Fruit fly (Drosophila melanogaster): Measurements from ENCODE around the gene CG31522.

Gene CG31522

DNA sequence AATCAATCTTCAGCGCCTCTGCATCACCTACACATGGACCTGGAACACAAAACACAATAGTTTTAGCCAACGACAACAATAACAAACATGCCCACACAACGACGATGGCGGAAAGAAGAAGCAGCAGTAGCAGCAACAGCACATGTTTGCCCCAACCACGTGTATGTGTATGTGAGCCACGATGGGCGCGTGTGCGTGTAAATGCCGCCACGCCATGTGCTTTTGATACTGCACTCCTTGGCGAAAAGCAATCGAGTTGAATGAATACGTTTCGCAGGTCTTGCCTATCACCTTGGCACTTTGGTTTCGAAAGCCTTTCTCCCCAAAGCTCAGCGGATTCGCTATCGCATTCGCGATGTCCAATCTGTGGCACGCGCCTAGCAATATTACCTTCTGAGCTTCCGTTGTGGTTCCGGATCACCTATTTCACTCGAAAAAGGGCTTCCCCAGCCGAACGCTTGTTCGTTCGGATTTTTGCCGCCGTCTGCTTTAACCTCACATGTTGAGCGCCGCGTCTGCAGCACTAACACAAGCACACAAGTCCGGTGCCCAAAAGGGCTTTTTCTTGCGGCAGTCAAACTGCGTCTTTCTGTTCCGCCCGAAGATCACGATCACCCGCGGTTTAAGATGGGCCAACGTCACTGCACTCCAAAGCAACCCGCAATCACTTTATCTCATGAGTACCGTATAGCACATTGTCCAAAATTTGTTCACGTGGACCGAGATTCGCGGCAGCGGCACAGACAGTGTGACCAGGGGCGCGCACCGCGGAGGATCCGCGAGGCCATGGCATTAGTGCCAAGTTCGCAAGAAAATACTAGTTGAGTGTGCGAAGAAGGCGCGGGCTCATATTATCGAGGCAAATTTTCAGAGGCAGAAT, 33.9 kb downstream of the CG31522 start, which contains the start of gene srl (continued):
- TF ChIP-seq NC2β (GFP tag; optimal IDR thresholded peaks at IDR 0.05) (peak; percentile 29), bigmax (GFP tag; optimal IDR thresholded peaks at IDR 0.05) (peak; percentile 97), chif (GFP tag; optimal IDR thresholded peaks at IDR 0.05) (no peak), dm (GFP tag; optimal IDR thresholded peaks at IDR 0.05) (peak; percentile 98), kah (GFP tag; optimal IDR thresholded peaks at IDR 0.05) (peak; percentile 17), oc (tag; optimal IDR thresholded peaks at IDR 0.05) (no peak), MTF-1 (GFP tag; optimal IDR thresholded peaks at IDR 0.05; ENCODE audit: borderline replicate concordance) (peak; percentile 11), CG12071 (GFP tag; optimal IDR thresholded peaks at IDR 0.05) (no peak), E2f2 (GFP tag; IDR thresholded peaks at IDR 0.05) (peak; percentile 83), Lpt (GFP tag; optimal IDR thresholded peaks at IDR 0.05) (no peak), CG3726 (GFP tag; IDR thresholded peaks at IDR 0.05) (no peak), Dfd (GFP tag; optimal IDR thresholded peaks at IDR 0.05) (no peak), Nf-YB (GFP tag; optimal IDR thresholded peaks at IDR 0.05) (no peak), sqz (GFP tag; optimal IDR thresholded peaks at IDR 0.05) (no peak), CG34224 (GFP tag; IDR thresholded peaks at IDR 0.05; ENCODE audit: partially characterized antibody) (no peak; the same call in 2 of the 3 replicates), bcd (GFP tag; optimal IDR thresholded peaks at IDR 0.05) (no peak), TFAM (GFP tag; optimal IDR thresholded peaks at IDR 0.05) (no peak), Vsx1 (GFP tag; optimal IDR thresholded peaks at IDR 0.05) (no peak), Ssrp (tag; optimal IDR thresholded peaks at IDR 0.05) (no peak), YL-1 (GFP tag; optimal IDR thresholded peaks at IDR 0.05) (peak; percentile 94), jigr1 (GFP tag; IDR thresholded peaks at IDR 0.05) (no peak), CG11093 (GFP tag; IDR thresholded peaks at IDR 0.05) (no peak), sug (tag; optimal IDR thresholded peaks at IDR 0.05) (peak; percentile 44), HLH54F (GFP tag; optimal IDR thresholded peaks at IDR 0.05) (no peak), lola (GFP tag; optimal IDR thresholded peaks at IDR 0.05) (no peak), CG31441 (GFP tag; IDR thresholded peaks at IDR 0.05) (no peak), run (tag; optimal IDR thresholded peaks at IDR 0.05) (no peak), CG1603 (tag; optimal IDR thresholded peaks at IDR 0.05) (peak; percentile 72), GATAe (GFP tag; conservative IDR thresholded peaks at IDR 0.05) (no peak), CG10431 (GFP tag; optimal IDR thresholded peaks at IDR 0.05) (no peak), Mad (GFP tag; optimal IDR thresholded peaks at IDR 0.05) (no peak), BEAF-32 (GFP tag; optimal IDR thresholded peaks at IDR 0.05) (peak; percentile 47), CG7839 (tag; optimal IDR thresholded peaks at IDR 0.05) (no peak), Sry-δ (GFP tag; optimal IDR thresholded peaks at IDR 0.05) (peak; percentile 38), luna (GFP tag; optimal IDR thresholded peaks at IDR 0.05) (no peak), CG14441 (GFP tag; IDR thresholded peaks at IDR 0.05) (no peak), Adf1 (GFP tag; IDR thresholded peaks at IDR 0.05) (peak; percentile 72), Pdp1 (GFP tag; optimal IDR thresholded peaks at IDR 0.05) (peak in 1 of 2 experiments; percentile 48), dimm (GFP tag; IDR thresholded peaks at IDR 0.05) (no peak), ind (GFP tag; optimal IDR thresholded peaks at IDR 0.05) (no peak), btn (GFP tag; optimal IDR thresholded peaks at IDR 0.05) (no peak), CG3281 (GFP tag; optimal IDR thresholded peaks at IDR 0.05) (no peak), jumu (GFP tag; optimal IDR thresholded peaks at IDR 0.05) (peak; percentile 15), gem (tag; optimal IDR thresholded peaks at IDR 0.05) (no peak), Dbx (GFP tag; IDR thresholded peaks at IDR 0.05) (peak; percentile 32; the same call in 2 of the 3 replicates), so (GFP tag; IDR thresholded peaks at IDR 0.05) (no peak; the same call in 2 of the 3 replicates), HLH4C (GFP tag; IDR thresholded peaks at IDR 0.05; ENCODE audit: partially characterized antibody) (peak; percentile 46; the same call in 2 of the 3 replicates), dpn (GFP tag; optimal IDR thresholded peaks at IDR 0.05) (no peak), CG13775 (GFP tag; optimal IDR thresholded peaks at IDR 0.05) (no peak)
